Fruit fly (Drosophila melanogaster) whole organism, embryonic: ENCODE measurements around the gene Ypel.
A peak's percentile ranks its signal among the peaks of the same experiment; 100 is the strongest.

Experiments
- Ada2b ChIP-seq: fragments of 200-800 bp; sonication (Bioruptor generic); IDR thresholded peaks from 2 replicates; pipeline ENCODE4 v1.3.6; 2022; ENCODE audit warnings: missing biosample characterization, missing genetic modification characterization
- CG10147 ChIP-seq: fragments of 200-800 bp; sonication (Bioruptor generic); optimal IDR thresholded peaks from 2 replicates; lab custom pipeline; 2019; ENCODE audit warnings: missing biosample characterization, mild to moderate bottlenecking, missing genetic modification characterization, moderate library complexity
- CG10274 ChIP-seq: fragments of 200-800 bp; sonication (Bioruptor generic); optimal IDR thresholded peaks from 3 replicates; lab custom pipeline; 2017; ENCODE audit warnings: missing biosample characterization, mild to moderate bottlenecking, missing genetic modification characterization
- CG10366 ChIP-seq: fragments of 200-800 bp; sonication (Bioruptor generic); IDR thresholded peaks from 2 replicates; pipeline ENCODE4 v1.3.6; 2022; ENCODE audit warnings: missing biosample characterization, missing genetic modification characterization
- CG11504 ChIP-seq: fragments of 200-800 bp; sonication (Bioruptor generic); optimal IDR thresholded peaks from 3 replicates; lab custom pipeline; 2019; ENCODE audit warnings: missing biosample characterization, mild to moderate bottlenecking, missing genetic modification characterization, moderate library complexity
- CG11695 ChIP-seq: fragments of 200-800 bp; sonication (Bioruptor generic); IDR thresholded peaks from 3 replicates; pipeline ENCODE4 v1.3.6; 2022; ENCODE audit warnings: missing biosample characterization, missing genetic modification characterization
- CG13424 ChIP-seq: fragments of 200-800 bp; sonication (Bioruptor generic); optimal IDR thresholded peaks from 2 replicates; lab custom pipeline; 2019; ENCODE audit warnings: missing biosample characterization, mild to moderate bottlenecking, missing genetic modification characterization, moderate library complexity
- CG15601 ChIP-seq: fragments of 200-800 bp; sonication (Bioruptor generic); optimal IDR thresholded peaks from 3 replicates; lab custom pipeline; 2019; ENCODE audit warnings: missing biosample characterization, mild to moderate bottlenecking, missing genetic modification characterization, moderate library complexity
- CG1792 ChIP-seq: fragments of 200-800 bp; sonication (Bioruptor generic); optimal IDR thresholded peaks from 2 replicates; lab custom pipeline; 2016; ENCODE audit warnings: missing biosample characterization, missing genetic modification characterization
- CG2202 ChIP-seq: fragments of 200-800 bp; sonication (Bioruptor generic); optimal IDR thresholded peaks from 2 replicates; lab custom pipeline; 2018; ENCODE audit warnings: missing biosample characterization, mild to moderate bottlenecking, missing genetic modification characterization
- CG2875 ChIP-seq: fragments of 200-800 bp; sonication (Bioruptor generic); optimal IDR thresholded peaks from 2 replicates; lab custom pipeline; 2017; ENCODE audit warnings: missing biosample characterization, mild to moderate bottlenecking, missing genetic modification characterization, missing genetic modification reagents
- CG30403 ChIP-seq: fragments of 200-800 bp; sonication (Bioruptor generic); optimal IDR thresholded peaks from 3 replicates; lab custom pipeline; 2016; ENCODE audit warnings: missing biosample characterization, missing genetic modification characterization
- CG34224 ChIP-seq: fragments of 200-800 bp; sonication (Bioruptor generic); IDR thresholded peaks from 3 replicates; pipeline ENCODE4 v1.3.6; 2022; ENCODE audit warnings: missing biosample characterization, missing genetic modification characterization; ENCODE audit not compliant: partially characterized antibody
- CG3838 ChIP-seq: fragments of 200-800 bp; sonication (Bioruptor generic); optimal IDR thresholded peaks from 3 replicates; lab custom pipeline; 2016; ENCODE audit warnings: missing biosample characterization, missing genetic modification characterization
- CG3995 ChIP-seq: fragments of 200-800 bp; sonication (Bioruptor generic); optimal IDR thresholded peaks from 3 replicates; lab custom pipeline; 2016; ENCODE audit warnings: missing biosample characterization, missing genetic modification characterization
- CG4424 ChIP-seq: fragments of 200-800 bp; sonication (Bioruptor generic); optimal IDR thresholded peaks from 3 replicates; lab custom pipeline; 2016; ENCODE audit warnings: missing biosample characterization, missing genetic modification characterization
- CG6689 ChIP-seq: fragments of 200-800 bp; sonication (Bioruptor generic); IDR thresholded peaks from 2 replicates; pipeline ENCODE4 v1.3.6; 2022; ENCODE audit warnings: missing biosample characterization, missing genetic modification characterization
- CG6765 ChIP-seq: fragments of 200-800 bp; sonication (Bioruptor generic); optimal IDR thresholded peaks from 3 replicates; lab custom pipeline; 2017; ENCODE audit warnings: missing biosample characterization, mild to moderate bottlenecking, missing genetic modification characterization
- CG7839 ChIP-seq: fragments of 200-800 bp; sonication (Bioruptor generic); optimal IDR thresholded peaks from 3 replicates; lab custom pipeline; 2018; ENCODE audit warnings: missing biosample characterization, mild to moderate bottlenecking, missing genetic modification characterization, moderate library complexity
- CG7963 ChIP-seq: fragments of 200-800 bp; sonication (Bioruptor generic); IDR thresholded peaks from 3 replicates; pipeline ENCODE4 v1.3.6; 2022; ENCODE audit warnings: missing biosample characterization, missing genetic modification characterization; ENCODE audit not compliant: partially characterized antibody
- CG9797 ChIP-seq: fragments of 200-800 bp; sonication (Bioruptor generic); optimal IDR thresholded peaks from 3 replicates; lab custom pipeline; 2018; ENCODE audit warnings: missing biosample characterization, mild to moderate bottlenecking, missing genetic modification characterization
- CHES-1-like ChIP-seq: fragments of 200-800 bp; sonication (Bioruptor generic); optimal IDR thresholded peaks from 2 replicates; lab custom pipeline; 2016; ENCODE audit warnings: missing biosample characterization, missing genetic modification characterization
- Dek ChIP-seq: fragments of 200-800 bp; sonication (Bioruptor generic); optimal IDR thresholded peaks from 3 replicates; lab custom pipeline; 2019; ENCODE audit warnings: missing biosample characterization, mild to moderate bottlenecking, missing genetic modification characterization, moderate library complexity
- Dip3 ChIP-seq: fragments of 200-800 bp; sonication (Bioruptor generic); optimal IDR thresholded peaks from 3 replicates; lab custom pipeline; 2016; ENCODE audit warnings: missing biosample characterization, missing genetic modification characterization
- Fer1 ChIP-seq: fragments of 200-800 bp; sonication (Bioruptor generic); optimal IDR thresholded peaks from 2 replicates; lab custom pipeline; 2017; ENCODE audit warnings: missing biosample characterization, mild to moderate bottlenecking, missing genetic modification characterization
- H2.0 ChIP-seq: fragments of 200-800 bp; sonication (Bioruptor generic); IDR thresholded peaks from 2 replicates; pipeline ENCODE4 v1.3.6; 2022; ENCODE audit warnings: missing biosample characterization, missing genetic modification characterization
- Mad ChIP-seq: fragments of 200-800 bp; sonication (Bioruptor generic); optimal IDR thresholded peaks from 2 replicates; lab custom pipeline; 2016; ENCODE audit warnings: missing biosample characterization, missing genetic modification characterization
- NFAT ChIP-seq: fragments of 200-800 bp; sonication (Bioruptor generic); IDR thresholded peaks from 2 replicates; pipeline ENCODE4 v1.3.6; 2022; ENCODE audit warnings: missing biosample characterization, missing genetic modification characterization
- Opbp ChIP-seq: fragments of 200-800 bp; sonication (Bioruptor generic); IDR thresholded peaks from 3 replicates; pipeline ENCODE4 v1.3.6; 2022; ENCODE audit warnings: missing biosample characterization, missing genetic modification characterization; ENCODE audit not compliant: partially characterized antibody
- Rfx ChIP-seq: fragments of 200-800 bp; sonication (Bioruptor generic); IDR thresholded peaks from 2 replicates; pipeline ENCODE4 v1.3.6; 2022; ENCODE audit warnings: missing biosample characterization, missing genetic modification characterization
- Sox100B ChIP-seq: fragments of 200-800 bp; sonication (Bioruptor generic); optimal IDR thresholded peaks from 3 replicates; lab custom pipeline; 2018; ENCODE audit warnings: missing biosample characterization, mild to moderate bottlenecking, missing genetic modification characterization
- amos ChIP-seq: fragments of 200-800 bp; sonication (Bioruptor generic); IDR thresholded peaks from 2 replicates; pipeline ENCODE4 v1.3.6; 2022; ENCODE audit warnings: missing biosample characterization, missing genetic modification characterization; ENCODE audit not compliant: partially characterized antibody
- bsh ChIP-seq, 2 experiments: fragments of 200-800 bp; sonication (Bioruptor generic); optimal IDR thresholded peaks; 2 replicates each; lab custom pipeline; 2017 to 2018; ENCODE audit warnings: mild to moderate bottlenecking in 2 of 2, missing biosample characterization in 2 of 2, missing genetic modification characterization in 2 of 2, moderate library complexity in 1 of 2
- chif ChIP-seq, 2 experiments: fragments of 200-800 bp; sonication (Bioruptor generic); optimal IDR thresholded peaks; 3 replicates each; lab custom pipeline; 2016; ENCODE audit warnings: missing biosample characterization in 2 of 2, missing genetic modification characterization in 2 of 2
- corto ChIP-seq: fragments of 200-800 bp; sonication (Bioruptor generic); optimal IDR thresholded peaks from 2 replicates; lab custom pipeline; 2016; ENCODE audit warnings: missing biosample characterization, mild to moderate bottlenecking, missing genetic modification characterization, moderate library complexity
- crc ChIP-seq: fragments of 200-800 bp; sonication (Bioruptor generic); optimal IDR thresholded peaks from 2 replicates; lab custom pipeline; 2016; ENCODE audit warnings: missing biosample characterization, missing genetic modification characterization
- croc ChIP-seq: fragments of 200-800 bp; sonication (Bioruptor generic); conservative IDR thresholded peaks from 3 replicates; pipeline ENCODE4 v1.3.6; 2022; ENCODE audit warnings: missing biosample characterization, missing genetic modification characterization
- jing ChIP-seq: fragments of 200-800 bp; sonication (Bioruptor generic); optimal IDR thresholded peaks from 2 replicates; lab custom pipeline; 2018; ENCODE audit warnings: missing biosample characterization, mild to moderate bottlenecking, missing genetic modification characterization
- kay ChIP-seq: fragments of 200-800 bp; sonication (Bioruptor generic); optimal IDR thresholded peaks from 2 replicates; lab custom pipeline; 2016; ENCODE audit warnings: missing biosample characterization, missing genetic modification characterization
- maf-S ChIP-seq: fragments of 200-800 bp; sonication (Bioruptor generic); optimal IDR thresholded peaks from 2 replicates; lab custom pipeline; 2016; ENCODE audit warnings: missing biosample characterization, missing genetic modification characterization
- nmo ChIP-seq: fragments of 200-800 bp; sonication (Bioruptor generic); optimal IDR thresholded peaks from 2 replicates; lab custom pipeline; 2018; ENCODE audit warnings: missing biosample characterization, mild to moderate bottlenecking, missing genetic modification characterization, moderate library complexity
- repo ChIP-seq: fragments of 200-800 bp; sonication (Bioruptor generic); optimal IDR thresholded peaks from 2 replicates; lab custom pipeline; 2016; ENCODE audit warnings: missing biosample characterization, missing genetic modification characterization
- scrt ChIP-seq: fragments of 200-800 bp; sonication (Bioruptor generic); optimal IDR thresholded peaks from 2 replicates; lab custom pipeline; 2018; ENCODE audit warnings: missing biosample characterization, mild to moderate bottlenecking, missing genetic modification characterization, moderate library complexity
- sob ChIP-seq: fragments of 200-800 bp; sonication (Bioruptor generic); IDR thresholded peaks from 2 replicates; pipeline ENCODE4 v1.3.6; 2022; ENCODE audit warnings: missing biosample characterization, missing genetic modification characterization
- twi ChIP-seq: fragments of 200-800 bp; optimal IDR thresholded peaks from 2 replicates; lab custom pipeline; 2019; ENCODE audit warnings: missing biosample characterization, mild to moderate bottlenecking, missing genetic modification characterization, moderate library complexity
- usp ChIP-seq: fragments of >200 bp; optimal IDR thresholded peaks from 2 replicates; lab custom pipeline; 2017; ENCODE audit warnings: missing biosample characterization, missing genetic modification characterization
- vvl ChIP-seq: fragments of 200-800 bp; sonication (Bioruptor generic); IDR thresholded peaks from 2 replicates; pipeline ENCODE4 v1.3.6; 2022; ENCODE audit warnings: missing biosample characterization, missing genetic modification characterization
- zfh1 ChIP-seq: fragments of 200-800 bp; sonication (Bioruptor generic); IDR thresholded peaks from 3 replicates; pipeline ENCODE4 v1.3.6; 2022; ENCODE audit warnings: missing biosample characterization, missing genetic modification characterization

Ypel gene

dm6 chrX:10211128-10211914 lies 853 bp downstream of the Ypel start (continued):
- TF ChIP-seq Fer1 (GFP tag; lab: Kevin White, UChicago) (peak; percentile 35), CG34224 (GFP tag; lab: Robert Waterston, UW) (peak; percentile 39), nmo (GFP tag; lab: Kevin White, UChicago) (peak; percentile 80), CG13424 (peak; percentile 69), CG10366 (peak; percentile 44; the same call in 1 of the 2 replicates), maf-S (GFP tag; lab: Kevin White, UChicago) (peak; percentile 40), chif (GFP tag; optimal IDR thresholded peaks at IDR 0.05; lab: Kevin White, UChicago) (peak in 1 of 2 experiments; percentile 4), scrt (peak; percentile 35), CG7963 (GFP tag; lab: Robert Waterston, UW) (no peak), Dip3 (GFP tag; lab: Kevin White, UChicago) (peak; percentile 64), bsh (GFP tag; optimal IDR thresholded peaks at IDR 0.05; lab: Kevin White, UChicago) (peak; percentile 64 to 73), CG10274 (GFP tag; lab: Kevin White, UChicago) (peak; percentile 65), Mad (peak; percentile 6), amos (no peak), CG11504 (tag; lab: Kevin White, UChicago) (peak; percentile 80), H2.0 (GFP tag; lab: Robert Waterston, UW) (peak; percentile 28; the same call in 1 of the 2 replicates), usp (GFP tag; lab: Kevin White, UChicago) (no peak), repo (GFP tag; lab: Kevin White, UChicago) (no peak), CG11695 (GFP tag; lab: Robert Waterston, UW) (0 out of 3 replicates have a peak, but pooled peaks have one; percentile 23), CG10147 (GFP tag; lab: Kevin White, UChicago) (peak; percentile 59), CG4424 (GFP tag; lab: Kevin White, UChicago) (peak; percentile 55), CG7839 (tag; lab: Kevin White, UChicago) (peak; percentile 71), CHES-1-like (GFP tag; lab: Kevin White, UChicago) (peak; percentile 30), jing (GFP tag; lab: Kevin White, UChicago) (no peak), CG6689 (GFP tag; lab: Robert Waterston, UW) (no peak), croc (no peak), CG3995 (peak; percentile 31), CG2875 (peak; percentile 9), CG9797 (no peak), sob (GFP tag; lab: Robert Waterston, UW) (peak; percentile 36; the same call in 1 of the 2 replicates), CG1792 (GFP tag; lab: Kevin White, UChicago) (no peak), Sox100B (GFP tag; lab: Kevin White, UChicago) (peak; percentile 67), vvl (GFP tag; lab: Robert Waterston, UW) (peak; percentile 65), NFAT (GFP tag; lab: Robert Waterston, UW) (no peak), CG3838 (GFP tag; lab: Kevin White, UChicago) (no peak), CG2202 (peak; percentile 19), Ada2b (GFP tag; lab: Robert Waterston, UW) (0 out of 2 replicates have a peak, but pooled peaks have one; percentile 7), kay (GFP tag; lab: Kevin White, UChicago) (no peak), corto (peak; percentile 26), CG30403 (GFP tag; lab: Kevin White, UChicago) (peak; percentile 72), crc (GFP tag; lab: Kevin White, UChicago) (peak; percentile 33), CG15601 (tag; lab: Kevin White, UChicago) (peak; percentile 60), zfh1 (GFP tag; lab: Robert Waterston, UW) (0 out of 3 replicates have a peak, but pooled peaks have one; percentile 43), Opbp (GFP tag; lab: Robert Waterston, UW) (no peak), twi (tag; lab: Kevin White, UChicago) (no peak), Dek (tag; lab: Kevin White, UChicago) (peak; percentile 73), CG6765 (GFP tag; lab: Kevin White, UChicago) (no peak), Rfx (0 out of 2 replicates have a peak, but pooled peaks have one; percentile 21)
